Worm (Caenorhabditis elegans): ENCODE data around the gene C16E9.2.

ce11 chrX:6934453-6934852 lies 1.1 kb upstream of the C16E9.2 start:
- TF ChIP-seq hlh-17 (GFP tag; optimal IDR thresholded peaks at IDR 0.05; ENCODE audit: borderline replicate concordance) (no peak), dpl-1 (GFP tag; optimal IDR thresholded peaks at IDR 0.05) (peak; percentile 2 to 34 (median 23)), pag-3 (tag; optimal IDR thresholded peaks at IDR 0.05; ENCODE audit: borderline replicate concordance, insufficient read depth) (no peak), nhr-77 (tag; optimal IDR thresholded peaks at IDR 0.05) (no peak), nhr-28 (tag; optimal IDR thresholded peaks at IDR 0.05) (no peak), ama-1 (optimal IDR thresholded peaks at IDR 0.05) (no peak), lin-13 (GFP tag; optimal IDR thresholded peaks at IDR 0.05) (peak; percentile 16)
